Fruit fly (Drosophila melanogaster) whole organism, adult: ENCODE measurements around the gene Dnai2.

ENCODE experiments used
- CG11617 ChIP-seq: fragments of 200-800 bp; sonication (Bioruptor generic); optimal IDR thresholded peaks from 2 replicates; lab custom pipeline; 2017; ENCODE audit warnings: mild to moderate bottlenecking, missing biosample characterization, missing genetic modification reagents, missing genetic modification characterization
- CG14711 ChIP-seq: fragments of 200-800 bp; sonication (Bioruptor generic); optimal IDR thresholded peaks from 2 replicates; lab custom pipeline; 2018; ENCODE audit warnings: missing biosample characterization, mild to moderate bottlenecking, missing genetic modification characterization, moderate library complexity
- CG1620 ChIP-seq: fragments of 200-800 bp; sonication (Bioruptor generic); optimal IDR thresholded peaks from 2 replicates; lab custom pipeline; 2016; ENCODE audit warnings: missing biosample characterization, missing genetic modification characterization
- CG5204 ChIP-seq: fragments of 200-800 bp; sonication (Bioruptor generic); optimal IDR thresholded peaks from 2 replicates; lab custom pipeline; 2016; ENCODE audit warnings: missing biosample characterization, missing genetic modification characterization
- CG7045 ChIP-seq: fragments of 200-800 bp; sonication (Bioruptor generic); optimal IDR thresholded peaks from 2 replicates; lab custom pipeline; 2017; ENCODE audit warnings: missing biosample characterization, mild to moderate bottlenecking, missing genetic modification characterization
- CG7101 ChIP-seq: fragments of 200-800 bp; sonication (Bioruptor generic); optimal IDR thresholded peaks from 2 replicates; lab custom pipeline; 2018; ENCODE audit warnings: missing biosample characterization, mild to moderate bottlenecking, missing genetic modification characterization, moderate library complexity
- Mnt ChIP-seq: fragments of 200-800 bp; sonication (Bioruptor generic); optimal IDR thresholded peaks from 2 replicates; lab custom pipeline; 2016; ENCODE audit warnings: missing biosample characterization, mild to moderate bottlenecking, missing genetic modification characterization
- bab1 ChIP-seq: fragments of 200-800 bp; sonication (Bioruptor generic); optimal IDR thresholded peaks from 3 replicates; lab custom pipeline; 2019; ENCODE audit warnings: missing biosample characterization, mild to moderate bottlenecking, missing genetic modification characterization, moderate library complexity
- cic ChIP-seq: fragments of 200-800 bp; sonication (Bioruptor generic); optimal IDR thresholded peaks from 2 replicates; lab custom pipeline; 2017; ENCODE audit warnings: missing biosample characterization, mild to moderate bottlenecking, missing genetic modification characterization, moderate library complexity
- cnc ChIP-seq, 2 experiments: fragments of >200 bp; optimal IDR thresholded peaks; 2 replicates each; lab custom pipeline; 2017
- ovo ChIP-seq: fragments of 200-800 bp; sonication (Bioruptor generic); optimal IDR thresholded peaks from 2 replicates; lab custom pipeline; 2016; ENCODE audit warnings: missing biosample characterization, missing genetic modification characterization
- tj ChIP-seq: fragments of 200-800 bp; sonication (Bioruptor generic); optimal IDR thresholded peaks from 3 replicates; lab custom pipeline; 2017; ENCODE audit warnings: missing biosample characterization, mild to moderate bottlenecking, missing genetic modification characterization, moderate library complexity
- toe ChIP-seq: fragments of 200-800 bp; sonication (Bioruptor generic); optimal IDR thresholded peaks from 2 replicates; lab custom pipeline; 2016; ENCODE audit warnings: missing biosample characterization, missing genetic modification characterization

dm6 chr3L:11717993-11718392 is 18.9 kb upstream of the Dnai2 start:
- TF ChIP-seq CG7101 (tag; lab: Kevin White, UChicago) (no peak), CG14711 (tag; lab: Kevin White, UChicago) (no peak), ovo (GFP tag; lab: Kevin White, UChicago) (no peak), CG5204 (GFP tag; lab: Kevin White, UChicago) (no peak), CG11617 (GFP tag; lab: Kevin White, UChicago) (no peak), CG7045 (no peak), CG1620 (no peak), tj (GFP tag; lab: Kevin White, UChicago) (no peak), toe (GFP tag; lab: Kevin White, UChicago) (no peak), Mnt (GFP tag; lab: Kevin White, UChicago) (no peak), cic (no peak), bab1 (no peak), cnc (optimal IDR thresholded peaks at IDR 0.05; lab: Kevin White, UChicago) (no peak)
